Worm (Caenorhabditis elegans) whole organism, late embryonic: ENCODE measurements around the gene nspb-1.

ENCODE experiments used
- K09A11.1 ChIP-seq: sonication (generic microtip); optimal IDR thresholded peaks from 2 replicates; lab custom pipeline; 2017; ENCODE audit warnings: antibody characterized with exemption, mild to moderate bottlenecking, missing genetic modification characterization, missing compliant biosample characterization; ENCODE audit not compliant: insufficient read depth
- ahr-1 ChIP-seq: sonication (generic microtip); optimal IDR thresholded peaks from 2 replicates; lab custom pipeline; 2016; ENCODE audit warnings: missing genetic modification characterization, missing compliant biosample characterization
- ceh-14 ChIP-seq: sonication (generic microtip); optimal IDR thresholded peaks from 2 replicates; lab custom pipeline; 2016; ENCODE audit warnings: missing genotype, missing genetic modification characterization, missing compliant biosample characterization
- ceh-18 ChIP-seq: sonication (generic microtip); optimal IDR thresholded peaks from 2 replicates; lab custom pipeline; 2016; ENCODE audit warnings: missing genetic modification characterization, missing compliant biosample characterization
- ceh-2 ChIP-seq: sonication (generic microtip); optimal IDR thresholded peaks from 2 replicates; lab custom pipeline; 2016; ENCODE audit warnings: missing genotype, missing genetic modification characterization, missing compliant biosample characterization
- ceh-22 ChIP-seq: sonication (generic microtip); optimal IDR thresholded peaks from 2 replicates; lab custom pipeline; 2017; ENCODE audit warnings: missing biosample characterization, missing genetic modification characterization
- ceh-24 ChIP-seq: sonication (generic microtip); optimal IDR thresholded peaks from 2 replicates; lab custom pipeline; 2016; ENCODE audit warnings: mild to moderate bottlenecking, missing genetic modification characterization, missing compliant biosample characterization
- ceh-31 ChIP-seq: sonication (generic microtip); optimal IDR thresholded peaks from 2 replicates; lab custom pipeline; 2016; ENCODE audit warnings: missing genetic modification characterization, missing compliant biosample characterization
- ceh-45 ChIP-seq: fragments of 200-800 bp; sonication (Bioruptor generic); IDR thresholded peaks from 2 replicates; pipeline ENCODE4 v1.3.6; 2022; ENCODE audit warnings: missing genetic modification reagents, missing genetic modification characterization, missing compliant biosample characterization
- ceh-48 ChIP-seq: sonication (generic microtip); optimal IDR thresholded peaks from 2 replicates; lab custom pipeline; 2016; ENCODE audit warnings: missing genetic modification characterization, inconsistent platforms, missing compliant biosample characterization
- ceh-9 ChIP-seq: sonication (generic microtip); optimal IDR thresholded peaks from 2 replicates; lab custom pipeline; 2016; ENCODE audit warnings: mild to moderate bottlenecking, missing genetic modification characterization, inconsistent platforms, missing compliant biosample characterization
- che-1 ChIP-seq: sonication (generic microtip); optimal IDR thresholded peaks from 2 replicates; lab custom pipeline; 2016; ENCODE audit warnings: mild to moderate bottlenecking, missing genetic modification characterization, missing compliant biosample characterization
- dmd-4 ChIP-seq: sonication (generic microtip); optimal IDR thresholded peaks from 2 replicates; lab custom pipeline; 2016; ENCODE audit warnings: borderline replicate concordance, missing genetic modification characterization, missing compliant biosample characterization
- elt-4 ChIP-seq: sonication (generic microtip); optimal IDR thresholded peaks from 2 replicates; lab custom pipeline; 2016; ENCODE audit warnings: missing genetic modification characterization, missing compliant biosample characterization
- eyg-1 ChIP-seq: sonication (generic microtip); optimal IDR thresholded peaks from 2 replicates; lab custom pipeline; 2016; ENCODE audit warnings: missing genotype, missing genetic modification characterization, missing compliant biosample characterization
- fkh-6 ChIP-seq: sonication (generic microtip); optimal IDR thresholded peaks from 2 replicates; lab custom pipeline; 2016; ENCODE audit warnings: missing genetic modification characterization, missing compliant biosample characterization
- hlh-30 ChIP-seq: sonication (generic microtip); optimal IDR thresholded peaks from 2 replicates; lab custom pipeline; 2017; ENCODE audit warnings: antibody characterized with exemption, missing genetic modification characterization, missing compliant biosample characterization; ENCODE audit not compliant: insufficient read depth
- lim-6 ChIP-seq: sonication (generic microtip); optimal IDR thresholded peaks from 2 replicates; lab custom pipeline; 2016; ENCODE audit warnings: missing genetic modification characterization, missing compliant biosample characterization
- lin-11 ChIP-seq: fragments of 200-800 bp; sonication (Bioruptor generic); optimal IDR thresholded peaks from 2 replicates; lab custom pipeline; 2018; ENCODE audit warnings: mild to moderate bottlenecking, missing genetic modification characterization, missing compliant biosample characterization
- mec-3 ChIP-seq: sonication (generic microtip); optimal IDR thresholded peaks from 2 replicates; lab custom pipeline; 2016; ENCODE audit warnings: borderline replicate concordance, missing genetic modification characterization, missing compliant biosample characterization
- nhr-11 ChIP-seq: fragments of 150-350 bp; optimal IDR thresholded peaks from 2 replicates; lab custom pipeline; 2014; ENCODE audit warnings: missing biosample characterization, missing genetic modification characterization
- nhr-232 ChIP-seq: sonication (generic microtip); optimal IDR thresholded peaks from 2 replicates; lab custom pipeline; 2016; ENCODE audit warnings: missing genetic modification characterization, missing compliant biosample characterization
- odd-2 ChIP-seq: sonication (generic microtip); optimal IDR thresholded peaks from 2 replicates; lab custom pipeline; 2017; ENCODE audit warnings: antibody characterized with exemption, mild to moderate bottlenecking, missing genetic modification characterization, missing compliant biosample characterization
- pha-2 ChIP-seq: sonication (generic microtip); optimal IDR thresholded peaks from 2 replicates; lab custom pipeline; 2017; ENCODE audit warnings: mild to moderate bottlenecking, missing genetic modification characterization, missing compliant biosample characterization
- pqm-1 ChIP-seq: sonication (generic microtip); optimal IDR thresholded peaks from 2 replicates; lab custom pipeline; 2016; ENCODE audit warnings: missing genetic modification characterization, missing compliant biosample characterization
- sox-2 ChIP-seq: fragments of 200-800 bp; sonication (Bioruptor generic); IDR thresholded peaks from 2 replicates; pipeline ENCODE4 v1.3.6; 2022; ENCODE audit warnings: missing genetic modification reagents, missing genetic modification characterization, missing compliant biosample characterization
- sox-4 ChIP-seq: sonication (generic microtip); optimal IDR thresholded peaks from 2 replicates; lab custom pipeline; 2017; ENCODE audit warnings: mild to moderate bottlenecking, missing genetic modification characterization, inconsistent platforms, missing compliant biosample characterization
- syd-9 ChIP-seq: sonication (generic microtip); optimal IDR thresholded peaks from 2 replicates; lab custom pipeline; 2016; ENCODE audit warnings: mild to moderate bottlenecking, missing genetic modification characterization, moderate library complexity, missing compliant biosample characterization
- tbx-2 ChIP-seq: sonication (generic microtip); optimal IDR thresholded peaks from 2 replicates; lab custom pipeline; 2016; ENCODE audit warnings: missing genetic modification characterization, missing compliant biosample characterization
- unc-42 ChIP-seq: sonication (generic microtip); optimal IDR thresholded peaks from 2 replicates; lab custom pipeline; 2016; ENCODE audit warnings: missing genotype, missing genetic modification characterization, missing compliant biosample characterization
- zip-5 ChIP-seq: sonication (generic microtip); optimal IDR thresholded peaks from 2 replicates; lab custom pipeline; 2016; ENCODE audit warnings: missing genetic modification characterization, missing compliant biosample characterization
- ztf-16 ChIP-seq: sonication (generic microtip); optimal IDR thresholded peaks from 2 replicates; lab custom pipeline; 2017; ENCODE audit warnings: missing genetic modification characterization, missing compliant biosample characterization

nspb-1 gene

ce11 chrIV:6605863-6606262 lies 15.0 kb upstream of the nspb-1 start, which contains the start of gene nstp-2:
TSS of gene nstp-2 (minus strand) at chrIV:6606188.
- no peak for TF ChIP-seq eyg-1 (tag; lab: Kevin White, UChicago)
- TF ChIP-seq che-1 (tag; lab: Kevin White, UChicago): no peak
- TF ChIP-seq sox-2 (GFP tag; lab: Robert Waterston, UW): no peak
- TF ChIP-seq lin-11 (tag; lab: Kevin White, UChicago): no peak
- TF ChIP-seq, all 69 proteins: peak for 0

- no peak for TF ChIP-seq nhr-232
- TF ChIP-seq ahr-1: no peak
- TF ChIP-seq eyg-1 (tag; lab: Kevin White, UChicago): no peak
- TF ChIP-seq pha-2 (tag; lab: Kevin White, UChicago): no peak
- no peak for TF ChIP-seq sox-4 (tag; lab: Kevin White, UChicago)
- TF ChIP-seq dmd-4 (tag; lab: Kevin White, UChicago): no peak
- no peak for TF ChIP-seq fkh-6
- TF ChIP-seq mec-3 (tag; lab: Kevin White, UChicago): no peak
- no peak for TF ChIP-seq zip-5 (tag; lab: Kevin White, UChicago)
- no peak for TF ChIP-seq ceh-22
- TF ChIP-seq nhr-11 (tag; lab: Kevin White, UChicago): no peak
- TF ChIP-seq unc-42 (tag; lab: Kevin White, UChicago): no peak
- no peak for TF ChIP-seq ceh-31 (tag; lab: Kevin White, UChicago)
- no peak for TF ChIP-seq ztf-16 (tag; lab: Kevin White, UChicago)
- TF ChIP-seq, all 69 proteins: peak for 0
These were observed 12.6 kb upstream of the nspb-1 start for ce11 chrIV:6603549-6603948.

DNA sequence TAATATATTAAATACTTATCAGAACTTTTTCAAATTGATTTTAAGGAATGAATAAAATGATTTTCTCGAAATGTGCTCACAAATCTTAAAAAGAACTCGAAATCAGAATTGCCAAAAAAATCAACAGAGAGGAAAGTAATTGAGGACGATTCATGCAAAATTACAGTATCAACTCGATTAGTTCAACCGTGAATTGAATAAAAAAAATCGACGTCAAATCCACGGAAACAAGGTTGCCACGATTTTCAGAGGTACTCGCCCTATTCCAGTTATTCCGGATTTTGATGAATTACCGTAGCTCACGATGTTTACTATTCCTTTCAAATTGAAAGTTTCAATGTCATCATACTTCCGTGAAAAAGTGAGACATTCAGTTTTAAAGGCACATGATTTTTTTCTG lies 11.5 kb upstream of the nspb-1 start, which contains the start of gene F15B10.3:
Gene F15B10.3, plus strand, starts transcription at position 301 of the 400 bp plus-strand sequence.
- TF ChIP-seq hlh-30 (tag; lab: Kevin White, UChicago) (no peak), pqm-1 (no peak), eyg-1 (tag; lab: Kevin White, UChicago) (no peak), ceh-45 (no peak), mec-3 (tag; lab: Kevin White, UChicago) (no peak), ceh-2 (no peak), elt-4 (no peak), zip-5 (tag; lab: Kevin White, UChicago) (no peak), nhr-232 (no peak)

ce11 chrIV:6601213-6601724 lies 10.4 kb upstream of the nspb-1 start, which contains the start of gene sup-36:
TSS of gene sup-36 (plus strand) at chrIV:6601674.
- no peak for TF ChIP-seq unc-42 (tag; lab: Kevin White, UChicago)
- TF ChIP-seq ceh-48 (tag; lab: Kevin White, UChicago): peak; percentile 40
- TF ChIP-seq ceh-18 (tag; lab: Kevin White, UChicago): no peak
- TF ChIP-seq odd-2: no peak
- TF ChIP-seq eyg-1 (tag; lab: Kevin White, UChicago): no peak
- TF ChIP-seq lim-6 (tag; lab: Kevin White, UChicago): no peak
- no peak for TF ChIP-seq K09A11.1
- no peak for TF ChIP-seq ceh-24
- no peak for TF ChIP-seq ceh-9 (tag; lab: Kevin White, UChicago)
- TF ChIP-seq pqm-1: no peak
- no peak for TF ChIP-seq ceh-14 (tag; lab: Kevin White, UChicago)
- TF ChIP-seq hlh-30 (tag; lab: Kevin White, UChicago): peak; percentile 5
- TF ChIP-seq zip-5 (tag; lab: Kevin White, UChicago): no peak

ce11 chrIV:6599447-6599846 lies 8.5 kb upstream of the nspb-1 start, which contains the start of gene F38A5.8:
TSS of gene F38A5.8 (plus strand) at chrIV:6599747.
- TF ChIP-seq tbx-2 (no peak), ztf-16 (tag; lab: Kevin White, UChicago) (no peak), ceh-48 (tag; lab: Kevin White, UChicago) (no peak), syd-9 (tag; lab: Kevin White, UChicago) (no peak), che-1 (tag; lab: Kevin White, UChicago) (no peak), hlh-30 (tag; lab: Kevin White, UChicago) (no peak)
